Fruit fly (Drosophila melanogaster) whole organism, pupa: ENCODE results near the gene Alg10.

Experiments used
- CG10348 ChIP-seq: fragments of 200-800 bp; sonication (Bioruptor generic); IDR thresholded peaks from 2 replicates; pipeline ENCODE4 v1.3.6; 2022; ENCODE audit warnings: missing biosample characterization, missing genetic modification characterization
- CG12605 ChIP-seq: fragments of 200-800 bp; sonication (Bioruptor generic); IDR thresholded peaks from 2 replicates; pipeline ENCODE4 v1.3.6; 2022; ENCODE audit warnings: missing biosample characterization, missing genetic modification characterization
- CG13204 ChIP-seq: fragments of 200-800 bp; sonication (Bioruptor generic); optimal IDR thresholded peaks from 2 replicates; lab custom pipeline; 2018; ENCODE audit warnings: missing biosample characterization, mild to moderate bottlenecking, missing genetic modification characterization, moderate library complexity
- CG32121 ChIP-seq: fragments of 200-800 bp; sonication (Bioruptor generic); IDR thresholded peaks from 2 replicates; pipeline ENCODE4 v1.3.6; 2022; ENCODE audit warnings: missing biosample characterization, missing genetic modification characterization
- Ets98B ChIP-seq: fragments of 200-800 bp; sonication (Bioruptor generic); IDR thresholded peaks from 2 replicates; pipeline ENCODE4 v1.3.6; 2022; ENCODE audit warnings: missing biosample characterization, missing genetic modification characterization
- Snoo ChIP-seq: fragments of 200-800 bp; sonication (Bioruptor generic); optimal IDR thresholded peaks from 3 replicates; lab custom pipeline; 2017; ENCODE audit warnings: missing biosample characterization, mild to moderate bottlenecking, missing genetic modification characterization, inconsistent platforms

DNA sequence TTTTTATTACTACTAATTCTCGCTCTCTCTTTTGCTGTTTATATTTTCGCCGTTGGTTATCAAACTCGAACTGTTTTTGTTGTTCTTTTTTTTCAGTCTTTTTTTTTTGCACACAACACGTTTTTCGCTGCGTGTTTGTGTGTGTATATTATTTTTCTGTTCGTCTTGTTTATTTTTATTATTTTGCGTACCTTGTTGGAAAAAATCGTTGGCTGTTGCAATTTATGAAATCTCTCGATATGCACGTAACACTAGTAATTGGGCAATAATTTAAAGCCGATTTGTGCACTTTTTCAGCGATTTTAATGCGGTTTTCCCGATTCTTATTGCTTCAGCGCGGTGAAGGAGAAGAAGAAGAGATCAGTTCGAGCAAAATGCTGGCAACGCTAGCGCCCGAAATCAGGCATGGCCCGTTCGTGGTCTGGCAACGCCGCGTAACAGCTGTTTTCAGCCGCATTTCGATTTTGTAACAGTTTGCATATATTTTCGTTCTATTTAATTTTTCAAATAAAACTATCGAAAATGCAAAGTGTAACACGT lies 44.3 kb upstream of the Alg10 start, which contains the start of the genes FoxK and mRpL2:
- TF ChIP-seq CG10348 (GFP tag; lab: Robert Waterston, UW) = no peak
- peak; percentile 89 for TF ChIP-seq CG13204
- TF ChIP-seq CG12605 = peak; percentile 90
- peak; percentile 68 for TF ChIP-seq Snoo (tag; lab: Kevin White, UChicago)
- TF ChIP-seq Ets98B (GFP tag; lab: Robert Waterston, UW) = peak; percentile 76
- peak; percentile 63; the same call in 1 of the 2 replicates for TF ChIP-seq CG32121 (GFP tag; lab: Robert Waterston, UW)
